Worm (Caenorhabditis elegans) whole organism, L2 larva: ENCODE results near the gene heri-1.
A peak's percentile ranks its signal among the peaks of the same experiment; 100 is the strongest.

Source experiments
- C34F6.9 ChIP-seq: fragments of 150-350 bp; optimal IDR thresholded peaks from 2 replicates; lab custom pipeline; 2014; ENCODE audit warnings: missing biosample characterization, missing genetic modification characterization
- F13H6.1 ChIP-seq: sonication (generic microtip); optimal IDR thresholded peaks from 2 replicates; lab custom pipeline; 2016; ENCODE audit warnings: missing genetic modification characterization, missing compliant biosample characterization
- R02D3.7 ChIP-seq: fragments of 150-350 bp; optimal IDR thresholded peaks from 2 replicates; lab custom pipeline; 2014; ENCODE audit warnings: missing biosample characterization, missing genetic modification characterization
- Y55F3AM.14 ChIP-seq: fragments of 200-800 bp; sonication (Bioruptor generic); optimal IDR thresholded peaks from 2 replicates; lab custom pipeline; 2018; ENCODE audit warnings: mild to moderate bottlenecking, missing genetic modification characterization, missing compliant biosample characterization
- ZK546.5 ChIP-seq: sonication (generic microtip); optimal IDR thresholded peaks from 2 replicates; lab custom pipeline; 2017; ENCODE audit warnings: missing biosample characterization, missing genetic modification characterization
- alr-1 ChIP-seq: fragments of 150-350 bp; optimal IDR thresholded peaks from 2 replicates; lab custom pipeline; 2014; ENCODE audit warnings: missing biosample characterization, missing genetic modification characterization
- aly-2 ChIP-seq: fragments of 150-350 bp; optimal IDR thresholded peaks from 2 replicates; lab custom pipeline; 2014; ENCODE audit warnings: missing biosample characterization, missing genetic modification characterization
- ama-1 ChIP-seq: fragments of 150-350 bp; optimal IDR thresholded peaks from 2 replicates; lab custom pipeline; 2018; ENCODE audit warnings: inconsistent platforms
- blmp-1 ChIP-seq: sonication (generic microtip); optimal IDR thresholded peaks from 2 replicates; lab custom pipeline; 2017; ENCODE audit warnings: missing genetic modification characterization, mild to moderate bottlenecking, missing compliant biosample characterization, antibody characterized with exemption, moderate library complexity; ENCODE audit not compliant: insufficient read depth
- ceh-16 ChIP-seq: fragments of 150-350 bp; optimal IDR thresholded peaks from 2 replicates; lab custom pipeline; 2014; ENCODE audit warnings: missing biosample characterization, missing genetic modification characterization
- ceh-82 ChIP-seq: fragments of 150-350 bp; optimal IDR thresholded peaks from 2 replicates; lab custom pipeline; 2014; ENCODE audit warnings: missing biosample characterization, missing genetic modification characterization
- crh-2 ChIP-seq: sonication (generic microtip); optimal IDR thresholded peaks from 2 replicates; lab custom pipeline; 2017; ENCODE audit warnings: missing biosample characterization, missing genetic modification characterization
- dmd-4 ChIP-seq: sonication (generic microtip); optimal IDR thresholded peaks from 2 replicates; lab custom pipeline; 2017; ENCODE audit warnings: missing biosample characterization, missing genetic modification characterization
- elt-3 ChIP-seq: sonication (generic microtip); optimal IDR thresholded peaks from 2 replicates; lab custom pipeline; 2017; ENCODE audit warnings: missing biosample characterization, missing genetic modification characterization
- fos-1 ChIP-seq: fragments of 150-350 bp; optimal IDR thresholded peaks from 2 replicates; lab custom pipeline; 2014; ENCODE audit warnings: missing biosample characterization, missing genetic modification characterization
- gmeb-1 ChIP-seq: fragments of 150-350 bp; optimal IDR thresholded peaks from 2 replicates; lab custom pipeline; 2014; ENCODE audit warnings: missing biosample characterization, missing genetic modification characterization
- lin-11 ChIP-seq: fragments of 150-350 bp; sonication (generic microtip); optimal IDR thresholded peaks from 2 replicates; lab custom pipeline; 2014; ENCODE audit warnings: missing biosample characterization, missing genetic modification characterization, inconsistent platforms, mixed read lengths
- lin-13 ChIP-seq: fragments of 150-350 bp; optimal IDR thresholded peaks from 2 replicates; lab custom pipeline; 2014; ENCODE audit warnings: missing biosample characterization, missing genetic modification reagents, missing genetic modification characterization
- lin-39 ChIP-seq: fragments of 150-350 bp; optimal IDR thresholded peaks from 2 replicates; lab custom pipeline; 2014; ENCODE audit warnings: missing biosample characterization, missing genetic modification reagents, missing genetic modification characterization
- lsy-2 ChIP-seq, 2 experiments: fragments of 150-350 bp in 1 of 2; sonication (generic microtip) in 1 of 2; optimal IDR thresholded peaks; 2 replicates each; lab custom pipeline; 2014 to 2017; ENCODE audit warnings: missing biosample characterization in 2 of 2, missing genetic modification characterization in 2 of 2
- mab-5 ChIP-seq: fragments of 150-350 bp; optimal IDR thresholded peaks from 2 replicates; lab custom pipeline; 2014; ENCODE audit warnings: missing biosample characterization, missing genetic modification characterization
- mbf-1 ChIP-seq: sonication (generic microtip); optimal IDR thresholded peaks from 2 replicates; lab custom pipeline; 2017; ENCODE audit warnings: missing biosample characterization, missing genetic modification characterization
- mdl-1 ChIP-seq, 2 experiments: fragments of 150-350 bp in 1 of 2; sonication (generic microtip) in 1 of 2; optimal IDR thresholded peaks; 2 replicates each; lab custom pipeline; 2017; ENCODE audit warnings: missing biosample characterization in 2 of 2, missing genetic modification characterization in 2 of 2
- nhr-10 ChIP-seq: sonication (generic microtip); optimal IDR thresholded peaks from 2 replicates; lab custom pipeline; 2017; ENCODE audit warnings: missing biosample characterization, missing genetic modification characterization
- nhr-11 ChIP-seq: fragments of 150-350 bp; optimal IDR thresholded peaks from 2 replicates; lab custom pipeline; 2014; ENCODE audit warnings: missing biosample characterization, missing genetic modification characterization
- nhr-129 ChIP-seq: fragments of 150-350 bp; optimal IDR thresholded peaks from 2 replicates; lab custom pipeline; 2014; ENCODE audit warnings: missing biosample characterization, missing genetic modification characterization
- nhr-21 ChIP-seq: fragments of 150-350 bp; optimal IDR thresholded peaks from 2 replicates; lab custom pipeline; 2014; ENCODE audit warnings: missing biosample characterization, missing genetic modification characterization
- nhr-23 ChIP-seq: fragments of 150-350 bp; optimal IDR thresholded peaks from 2 replicates; lab custom pipeline; 2014; ENCODE audit warnings: missing biosample characterization, missing genetic modification reagents, missing genetic modification characterization
- nhr-237 ChIP-seq: fragments of 150-350 bp; optimal IDR thresholded peaks from 2 replicates; lab custom pipeline; 2014; ENCODE audit warnings: missing biosample characterization, missing genetic modification characterization
- nhr-25 ChIP-seq: fragments of 150-350 bp; sonication (generic microtip); optimal IDR thresholded peaks from 3 replicates; lab custom pipeline; 2014; ENCODE audit warnings: missing biosample characterization, missing genetic modification characterization
- nhr-77 ChIP-seq: fragments of 150-350 bp; optimal IDR thresholded peaks from 2 replicates; lab custom pipeline; 2014; ENCODE audit warnings: missing biosample characterization, missing genetic modification characterization
- peb-1 ChIP-seq: fragments of 150-350 bp; optimal IDR thresholded peaks from 2 replicates; lab custom pipeline; 2014; ENCODE audit warnings: missing biosample characterization, missing genetic modification characterization
- sem-4 ChIP-seq: fragments of 150-350 bp; optimal IDR thresholded peaks from 2 replicates; lab custom pipeline; 2014; ENCODE audit warnings: missing biosample characterization, missing genetic modification reagents, missing genetic modification characterization
- skn-1 ChIP-seq: sonication (generic microtip); optimal IDR thresholded peaks from 2 replicates; lab custom pipeline; 2017; ENCODE audit warnings: missing biosample characterization, missing genetic modification characterization
- sma-3 ChIP-seq: sonication (generic microtip); optimal IDR thresholded peaks from 2 replicates; lab custom pipeline; 2016; ENCODE audit warnings: missing genetic modification reagents, missing genetic modification characterization, missing compliant biosample characterization
- sma-9 ChIP-seq, 2 experiments: fragments of 150-350 bp in 1 of 2; sonication (generic microtip) in 1 of 2; optimal IDR thresholded peaks; 2 replicates each; lab custom pipeline; 2014 to 2016; ENCODE audit warnings: missing genetic modification characterization in 2 of 2, mild to moderate bottlenecking in 1 of 2, missing biosample characterization in 1 of 2, missing compliant biosample characterization in 1 of 2, missing genetic modification reagents in 1 of 2, moderate library complexity in 1 of 2
- unc-39 ChIP-seq: fragments of 150-350 bp; optimal IDR thresholded peaks from 2 replicates; lab custom pipeline; 2014; ENCODE audit warnings: missing biosample characterization, missing genetic modification characterization
- unc-55 ChIP-seq: fragments of 150-350 bp; sonication (generic microtip); optimal IDR thresholded peaks from 3 replicates; lab custom pipeline; 2014; ENCODE audit warnings: missing biosample characterization, missing genetic modification reagents, missing genetic modification characterization
- unc-62 ChIP-seq: fragments of 150-350 bp; optimal IDR thresholded peaks from 2 replicates; lab custom pipeline; 2014; ENCODE audit warnings: missing biosample characterization, missing genetic modification reagents, missing genetic modification characterization
- zag-1 ChIP-seq: fragments of 150-350 bp; optimal IDR thresholded peaks from 2 replicates; lab custom pipeline; 2014; ENCODE audit warnings: missing biosample characterization, missing genetic modification characterization
- ztf-1 ChIP-seq: fragments of 200-800 bp; sonication (Bioruptor generic); conservative IDR thresholded peaks from 2 replicates; pipeline ENCODE4 v1.3.6; 2022; ENCODE audit warnings: missing genetic modification characterization, missing compliant biosample characterization
- ztf-11 ChIP-seq: sonication (generic microtip); optimal IDR thresholded peaks from 2 replicates; lab custom pipeline; 2017; ENCODE audit warnings: missing biosample characterization, missing genetic modification characterization

Gene heri-1

DNA sequence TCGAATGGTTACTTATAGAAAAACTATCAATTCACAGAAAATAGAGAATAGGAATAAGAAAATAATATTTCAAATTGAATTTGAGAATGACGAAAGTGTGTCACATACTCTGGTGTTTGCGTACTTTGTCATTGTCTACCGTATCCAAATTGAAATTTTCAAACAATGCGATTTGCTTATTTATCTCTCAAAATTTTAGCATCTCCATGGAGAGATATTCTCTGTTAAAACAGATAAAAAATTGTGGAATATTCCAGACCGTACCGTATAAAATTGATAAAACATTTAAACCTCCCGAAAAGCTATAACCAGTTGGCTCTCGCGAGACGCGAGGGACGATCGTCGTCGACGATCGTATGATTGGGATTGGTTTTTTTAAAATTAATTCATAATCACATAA lies 32.3 kb downstream of the heri-1 start, which contains the start of gene fbf-1:
fbf-1 (minus strand) TSS at position 101 of the 400 bp plus-strand sequence.
- TF ChIP-seq skn-1, result no peak
- no peak for TF ChIP-seq zag-1
- TF ChIP-seq unc-39 (tag; lab: Kevin White, UChicago), result no peak
- no peak for TF ChIP-seq nhr-237 (tag; lab: Kevin White, UChicago)
- no peak for TF ChIP-seq R02D3.7 (tag; lab: Kevin White, UChicago)
- no peak for TF ChIP-seq sma-9 (GFP tag; optimal IDR thresholded peaks at IDR 0.05; lab: Kevin White, UChicago)
- TF ChIP-seq sma-9 (tag; optimal IDR thresholded peaks at IDR 0.05; lab: Kevin White, UChicago), result no peak
- no peak for TF ChIP-seq fos-1 (tag; lab: Kevin White, UChicago)
- TF ChIP-seq nhr-23 (tag; lab: Kevin White, UChicago), result no peak
- TF ChIP-seq nhr-10 (tag; lab: Kevin White, UChicago), result no peak
- no peak for TF ChIP-seq gmeb-1 (tag; lab: Kevin White, UChicago)
- no peak for TF ChIP-seq alr-1 (tag; lab: Kevin White, UChicago)
- TF ChIP-seq lin-11 (tag; lab: Kevin White, UChicago), result no peak
- TF ChIP-seq unc-62 (GFP tag; lab: Kevin White, UChicago), result no peak
- no peak for TF ChIP-seq nhr-21 (tag; lab: Kevin White, UChicago)
- no peak for TF ChIP-seq ceh-82 (tag; lab: Kevin White, UChicago)
- TF ChIP-seq lin-13 (GFP tag; lab: Kevin White, UChicago), result no peak
- TF ChIP-seq nhr-25 (tag; lab: Kevin White, UChicago), result no peak
- TF ChIP-seq, all 48 proteins: peak for 0

DNA sequence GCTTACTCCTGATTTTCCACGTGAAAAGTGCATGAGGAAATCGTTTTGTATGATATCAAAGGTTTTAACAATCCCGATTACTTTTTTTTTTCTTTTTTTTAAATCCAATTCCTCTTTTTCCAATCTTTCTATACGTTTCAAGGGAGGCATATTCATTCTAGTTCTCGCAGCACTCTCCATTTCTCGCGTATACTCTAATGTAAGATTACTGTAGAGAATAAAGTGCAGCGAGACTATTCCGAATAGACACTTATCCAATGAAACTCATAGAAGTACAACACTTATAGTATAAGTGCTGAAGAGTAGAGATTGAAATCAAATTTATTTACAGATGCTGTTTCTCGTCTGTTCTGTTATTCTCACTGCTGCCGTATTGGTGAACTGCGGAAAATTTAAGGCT lies 35.4 kb downstream of the heri-1 start, which contains the start of gene H12I13.6:
H12I13.6 (plus strand) TSS at position 301 of the 400 bp plus-strand sequence.
- TF ChIP-seq Y55F3AM.14 (GFP tag; lab: Kevin White, UChicago), result no peak
- no peak for TF ChIP-seq skn-1
- no peak for TF ChIP-seq sma-9 (GFP tag; optimal IDR thresholded peaks at IDR 0.05; lab: Kevin White, UChicago)
- no peak for TF ChIP-seq sma-9 (tag; optimal IDR thresholded peaks at IDR 0.05; lab: Kevin White, UChicago)
- no peak for TF ChIP-seq unc-39 (tag; lab: Kevin White, UChicago)
- no peak for TF ChIP-seq dmd-4 (tag; lab: Kevin White, UChicago)
- TF ChIP-seq elt-3 (tag; lab: Kevin White, UChicago), result no peak
- TF ChIP-seq nhr-237 (tag; lab: Kevin White, UChicago), result no peak
- no peak for TF ChIP-seq ceh-16 (tag; lab: Kevin White, UChicago)
- no peak for TF ChIP-seq lin-13 (GFP tag; lab: Kevin White, UChicago)
- no peak for TF ChIP-seq ztf-11 (tag; lab: Kevin White, UChicago)
- TF ChIP-seq lin-11 (tag; lab: Kevin White, UChicago), result no peak
- TF ChIP-seq nhr-129 (tag; lab: Kevin White, UChicago), result no peak
- no peak for TF ChIP-seq sma-3 (GFP tag; lab: Kevin White, UChicago)
- no peak for TF ChIP-seq C34F6.9 (tag; lab: Kevin White, UChicago)

- TF ChIP-seq ama-1 (lab: Kevin White, UChicago), result no peak
- no peak for TF ChIP-seq nhr-77 (tag; lab: Kevin White, UChicago)
- no peak for TF ChIP-seq mdl-1 (tag; optimal IDR thresholded peaks at IDR 0.05; lab: Kevin White, UChicago)
- TF ChIP-seq lin-11 (tag; lab: Kevin White, UChicago), result no peak
- TF ChIP-seq sma-3 (GFP tag; lab: Kevin White, UChicago), result no peak
- no peak for TF ChIP-seq unc-55 (GFP tag; lab: Kevin White, UChicago)
- TF ChIP-seq ceh-16 (tag; lab: Kevin White, UChicago), result no peak
- no peak for TF ChIP-seq nhr-10 (tag; lab: Kevin White, UChicago)
- no peak for TF ChIP-seq lsy-2 (tag; optimal IDR thresholded peaks at IDR 0.05; lab: Kevin White, UChicago)
- no peak for TF ChIP-seq nhr-11
- TF ChIP-seq peb-1, result no peak
- TF ChIP-seq mbf-1 (tag; lab: Kevin White, UChicago), result no peak
- no peak for TF ChIP-seq F13H6.1
Observed at ce11 chrII:6067066-6067465, 45.9 kb downstream of the heri-1 start, which contains the start of gene H12I13.1. H12I13.1 (minus strand) TSS chrII:6067166.

DNA sequence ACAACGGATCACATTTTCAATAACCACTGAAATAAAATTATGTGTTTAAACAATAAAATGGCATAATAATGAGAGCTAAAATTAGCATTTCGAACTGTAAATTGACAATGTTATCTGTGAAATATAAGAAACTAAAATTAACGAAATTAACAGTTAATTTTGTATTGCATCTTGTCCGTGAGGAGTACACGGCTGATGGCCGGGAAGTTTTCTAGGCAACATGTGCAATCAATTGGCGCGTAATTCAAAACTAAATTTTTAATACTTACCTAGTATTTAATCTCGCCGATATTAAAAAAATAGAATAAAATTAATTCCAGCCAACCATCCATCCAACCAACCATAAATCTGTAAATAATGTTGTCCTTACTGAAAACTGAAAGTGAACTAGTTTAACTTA lies 51.5 kb downstream of the heri-1 start:
- peak; percentile 77 for TF ChIP-seq crh-2 (tag; lab: Kevin White, UChicago)
- TF ChIP-seq skn-1, result no peak
- TF ChIP-seq ama-1 (lab: Kevin White, UChicago), result no peak
- TF ChIP-seq mab-5 (tag; lab: Kevin White, UChicago), result peak; percentile 43
- no peak for TF ChIP-seq nhr-11
- no peak for TF ChIP-seq lin-39
- no peak for TF ChIP-seq aly-2 (tag; lab: Kevin White, UChicago)
- TF ChIP-seq sma-9 (GFP tag; optimal IDR thresholded peaks at IDR 0.05; lab: Kevin White, UChicago), result peak; percentile 95
- no peak for TF ChIP-seq sma-9 (tag; optimal IDR thresholded peaks at IDR 0.05; lab: Kevin White, UChicago)
- no peak for TF ChIP-seq lin-11 (tag; lab: Kevin White, UChicago)
- no peak for TF ChIP-seq ztf-1 (GFP tag; lab: Robert Waterston, UW)
- TF ChIP-seq nhr-25 (tag; lab: Kevin White, UChicago), result no peak
- TF ChIP-seq fos-1 (tag; lab: Kevin White, UChicago), result peak; percentile 5
- peak; percentile 98 for TF ChIP-seq gmeb-1 (tag; lab: Kevin White, UChicago)
- peak; percentile 79 for TF ChIP-seq nhr-21 (tag; lab: Kevin White, UChicago)
- no peak for TF ChIP-seq ZK546.5 (tag; lab: Kevin White, UChicago)
- peak; percentile 50 for TF ChIP-seq blmp-1 (tag; lab: Kevin White, UChicago)
- TF ChIP-seq nhr-10 (tag; lab: Kevin White, UChicago), result no peak
- TF ChIP-seq nhr-237 (tag; lab: Kevin White, UChicago), result no peak
- TF ChIP-seq unc-55 (GFP tag; lab: Kevin White, UChicago), result peak; percentile 75
- TF ChIP-seq peb-1, result no peak
- TF ChIP-seq ceh-16 (tag; lab: Kevin White, UChicago), result peak; percentile 45
- no peak for TF ChIP-seq mbf-1 (tag; lab: Kevin White, UChicago)
- no peak for TF ChIP-seq ceh-82 (tag; lab: Kevin White, UChicago)
- TF ChIP-seq R02D3.7 (tag; lab: Kevin White, UChicago), result no peak
- peak; percentile 59 for TF ChIP-seq sem-4 (tag; lab: Kevin White, UChicago)
- peak; percentile 83 for TF ChIP-seq F13H6.1
- no peak for TF ChIP-seq mdl-1 (tag; optimal IDR thresholded peaks at IDR 0.05; lab: Kevin White, UChicago)
- peak; percentile 71 for TF ChIP-seq lin-13 (GFP tag; lab: Kevin White, UChicago)
- TF ChIP-seq nhr-77 (tag; lab: Kevin White, UChicago), result no peak
